Fruit fly (Drosophila melanogaster) whole organism, embryonic: ENCODE data around the gene Lcp65Aa.

Experiments used
- Antp ChIP-seq: fragments of 200-800 bp; sonication (Bioruptor generic); optimal IDR thresholded peaks from 3 replicates; lab custom pipeline; 2016; ENCODE audit warnings: missing biosample characterization, missing genetic modification characterization
- CG13424 ChIP-seq: fragments of 200-800 bp; sonication (Bioruptor generic); optimal IDR thresholded peaks from 2 replicates; lab custom pipeline; 2019; ENCODE audit warnings: missing biosample characterization, mild to moderate bottlenecking, missing genetic modification characterization, moderate library complexity
- lmd ChIP-seq: fragments of 200-800 bp; sonication (Bioruptor generic); IDR thresholded peaks from 2 replicates; pipeline ENCODE4 v1.3.6; 2022; ENCODE audit warnings: missing biosample characterization, missing genetic modification characterization

dm6 chr3L:6138586-6138985 lies 12.5 kb upstream of the Lcp65Aa start:
- no peak for TF ChIP-seq Antp (GFP tag; lab: Kevin White, UChicago)
- no peak for TF ChIP-seq lmd (GFP tag; lab: Robert Waterston, UW)
- TF ChIP-seq CG13424 (tag; lab: Kevin White, UChicago), result no peak
